Worm (Caenorhabditis elegans) whole organism, late embryonic: ENCODE results near the gene nol-6.

ENCODE experiments used
- F13H6.1 ChIP-seq: sonication (generic microtip); optimal IDR thresholded peaks from 2 replicates; lab custom pipeline; 2016; ENCODE audit warnings: missing genetic modification characterization, missing compliant biosample characterization
- K09A11.1 ChIP-seq: sonication (generic microtip); optimal IDR thresholded peaks from 2 replicates; lab custom pipeline; 2017; ENCODE audit warnings: antibody characterized with exemption, mild to moderate bottlenecking, missing genetic modification characterization, missing compliant biosample characterization; ENCODE audit not compliant: insufficient read depth
- Y22D7AL.16 ChIP-seq: sonication (generic microtip); optimal IDR thresholded peaks from 2 replicates; lab custom pipeline; 2016; ENCODE audit warnings: missing genetic modification characterization, missing compliant biosample characterization
- ama-1 ChIP-seq: fragments of 150-350 bp; optimal IDR thresholded peaks from 2 replicates; lab custom pipeline; 2014
- ceh-14 ChIP-seq: sonication (generic microtip); optimal IDR thresholded peaks from 2 replicates; lab custom pipeline; 2016; ENCODE audit warnings: missing genotype, missing genetic modification characterization, missing compliant biosample characterization
- ceh-22 ChIP-seq: sonication (generic microtip); optimal IDR thresholded peaks from 2 replicates; lab custom pipeline; 2017; ENCODE audit warnings: missing biosample characterization, missing genetic modification characterization
- ceh-24 ChIP-seq: sonication (generic microtip); optimal IDR thresholded peaks from 2 replicates; lab custom pipeline; 2016; ENCODE audit warnings: mild to moderate bottlenecking, missing genetic modification characterization, missing compliant biosample characterization
- ceh-30 ChIP-seq: fragments of 150-350 bp; optimal IDR thresholded peaks from 2 replicates; lab custom pipeline; 2014; ENCODE audit warnings: missing biosample characterization, missing genetic modification characterization
- ceh-31 ChIP-seq: sonication (generic microtip); optimal IDR thresholded peaks from 2 replicates; lab custom pipeline; 2016; ENCODE audit warnings: missing genetic modification characterization, missing compliant biosample characterization
- ceh-45 ChIP-seq: fragments of 200-800 bp; sonication (Bioruptor generic); IDR thresholded peaks from 2 replicates; pipeline ENCODE4 v1.3.6; 2022; ENCODE audit warnings: missing genetic modification reagents, missing genetic modification characterization, missing compliant biosample characterization
- ceh-48 ChIP-seq: sonication (generic microtip); optimal IDR thresholded peaks from 2 replicates; lab custom pipeline; 2016; ENCODE audit warnings: missing genetic modification characterization, inconsistent platforms, missing compliant biosample characterization
- dmd-4 ChIP-seq: sonication (generic microtip); optimal IDR thresholded peaks from 2 replicates; lab custom pipeline; 2016; ENCODE audit warnings: borderline replicate concordance, missing genetic modification characterization, missing compliant biosample characterization
- elt-2 ChIP-seq: sonication (generic microtip); optimal IDR thresholded peaks from 2 replicates; lab custom pipeline; 2016; ENCODE audit warnings: missing genetic modification reagents, missing genetic modification characterization, missing compliant biosample characterization
- elt-4 ChIP-seq: sonication (generic microtip); optimal IDR thresholded peaks from 2 replicates; lab custom pipeline; 2016; ENCODE audit warnings: missing genetic modification characterization, missing compliant biosample characterization
- ets-4 ChIP-seq: sonication (generic microtip); optimal IDR thresholded peaks from 2 replicates; lab custom pipeline; 2016; ENCODE audit warnings: missing genetic modification characterization, missing compliant biosample characterization
- fax-1 ChIP-seq: sonication (generic microtip); optimal IDR thresholded peaks from 2 replicates; lab custom pipeline; 2016; ENCODE audit warnings: missing genotype, missing genetic modification characterization, missing compliant biosample characterization
- fkh-10 ChIP-seq: fragments of 150-350 bp; optimal IDR thresholded peaks from 2 replicates; lab custom pipeline; 2014; ENCODE audit warnings: missing biosample characterization, missing genetic modification reagents, missing genetic modification characterization
- hlh-13 ChIP-seq: fragments of 200-800 bp; sonication (Bioruptor generic); optimal IDR thresholded peaks from 2 replicates; lab custom pipeline; 2018; ENCODE audit warnings: mild to moderate bottlenecking, missing genetic modification characterization, missing compliant biosample characterization
- hlh-15 ChIP-seq: sonication (generic microtip); optimal IDR thresholded peaks from 2 replicates; lab custom pipeline; 2016; ENCODE audit warnings: missing genetic modification characterization, missing compliant biosample characterization
- hlh-6 ChIP-seq: sonication (generic microtip); optimal IDR thresholded peaks from 2 replicates; lab custom pipeline; 2016; ENCODE audit warnings: missing genotype, missing genetic modification characterization, missing compliant biosample characterization
- hlh-8 ChIP-seq: sonication (generic microtip); optimal IDR thresholded peaks from 2 replicates; lab custom pipeline; 2016; ENCODE audit warnings: missing genotype, missing genetic modification characterization, missing compliant biosample characterization
- lin-11 ChIP-seq: fragments of 200-800 bp; sonication (Bioruptor generic); optimal IDR thresholded peaks from 2 replicates; lab custom pipeline; 2018; ENCODE audit warnings: mild to moderate bottlenecking, missing genetic modification characterization, missing compliant biosample characterization
- madf-2 ChIP-seq: sonication (generic microtip); optimal IDR thresholded peaks from 2 replicates; lab custom pipeline; 2017; ENCODE audit warnings: missing genetic modification characterization, missing compliant biosample characterization
- mec-3 ChIP-seq: sonication (generic microtip); optimal IDR thresholded peaks from 2 replicates; lab custom pipeline; 2016; ENCODE audit warnings: borderline replicate concordance, missing genetic modification characterization, missing compliant biosample characterization
- nhr-11 ChIP-seq: fragments of 150-350 bp; optimal IDR thresholded peaks from 2 replicates; lab custom pipeline; 2014; ENCODE audit warnings: missing biosample characterization, missing genetic modification characterization
- nhr-232 ChIP-seq: sonication (generic microtip); optimal IDR thresholded peaks from 2 replicates; lab custom pipeline; 2016; ENCODE audit warnings: missing genetic modification characterization, missing compliant biosample characterization
- odd-2 ChIP-seq: sonication (generic microtip); optimal IDR thresholded peaks from 2 replicates; lab custom pipeline; 2017; ENCODE audit warnings: antibody characterized with exemption, mild to moderate bottlenecking, missing genetic modification characterization, missing compliant biosample characterization
- pax-1 ChIP-seq: fragments of 150-350 bp; optimal IDR thresholded peaks from 2 replicates; lab custom pipeline; 2014; ENCODE audit warnings: missing biosample characterization, missing genetic modification characterization
- pha-2 ChIP-seq: sonication (generic microtip); optimal IDR thresholded peaks from 2 replicates; lab custom pipeline; 2017; ENCODE audit warnings: mild to moderate bottlenecking, missing genetic modification characterization, missing compliant biosample characterization
- pqm-1 ChIP-seq: sonication (generic microtip); optimal IDR thresholded peaks from 2 replicates; lab custom pipeline; 2016; ENCODE audit warnings: missing genetic modification characterization, missing compliant biosample characterization
- sox-2 ChIP-seq: fragments of 200-800 bp; sonication (Bioruptor generic); IDR thresholded peaks from 2 replicates; pipeline ENCODE4 v1.3.6; 2022; ENCODE audit warnings: missing genetic modification reagents, missing genetic modification characterization, missing compliant biosample characterization
- tbx-2 ChIP-seq: sonication (generic microtip); optimal IDR thresholded peaks from 2 replicates; lab custom pipeline; 2016; ENCODE audit warnings: missing genetic modification characterization, missing compliant biosample characterization
- ttx-3 ChIP-seq: sonication (generic microtip); optimal IDR thresholded peaks from 2 replicates; lab custom pipeline; 2016; ENCODE audit warnings: missing genetic modification reagents, missing genetic modification characterization, missing compliant biosample characterization
- unc-3 ChIP-seq, 2 experiments: fragments of 200-800 bp in 1 of 2; sonication (Bioruptor generic) in 1 of 2; sonication (generic microtip) in 1 of 2; conservative IDR thresholded peaks in 1 of 2; optimal IDR thresholded peaks in 1 of 2; 2 replicates each; pipeline versions ENCODE4 v1.3.6 to Lab custom; 2016 to 2022; ENCODE audit warnings: missing compliant biosample characterization in 2 of 2, missing genetic modification characterization in 2 of 2, missing genetic modification reagents in 1 of 2
- unc-42 ChIP-seq: sonication (generic microtip); optimal IDR thresholded peaks from 2 replicates; lab custom pipeline; 2016; ENCODE audit warnings: missing genotype, missing genetic modification characterization, missing compliant biosample characterization
- unc-86 ChIP-seq: sonication (generic microtip); optimal IDR thresholded peaks from 2 replicates; lab custom pipeline; 2016; ENCODE audit warnings: missing genetic modification characterization, missing compliant biosample characterization
- zip-5 ChIP-seq: sonication (generic microtip); optimal IDR thresholded peaks from 2 replicates; lab custom pipeline; 2016; ENCODE audit warnings: missing genetic modification characterization, missing compliant biosample characterization
- ztf-16 ChIP-seq: sonication (generic microtip); optimal IDR thresholded peaks from 2 replicates; lab custom pipeline; 2017; ENCODE audit warnings: missing genetic modification characterization, missing compliant biosample characterization

nol-6 gene

DNA sequence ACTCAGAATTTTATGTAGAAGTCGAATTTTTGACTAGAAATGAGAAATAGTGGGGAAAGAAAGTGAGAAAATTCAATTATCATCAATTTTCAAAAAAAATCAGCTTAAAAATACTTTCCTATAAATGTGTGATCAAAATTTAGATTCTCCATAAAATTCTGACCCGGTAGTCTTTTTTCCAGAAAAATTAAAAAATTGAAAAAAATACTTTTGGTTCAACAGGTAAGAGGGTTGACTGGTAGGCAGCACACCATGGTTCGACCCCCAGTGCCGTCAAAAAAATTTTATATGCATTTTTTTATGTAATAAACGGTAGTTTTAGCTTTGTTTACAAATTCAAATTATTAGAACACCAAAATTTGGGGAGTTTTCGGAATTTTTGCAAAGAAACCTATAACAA, 40.0 kb upstream of the nol-6 start:
- TF ChIP-seq unc-86 (tag; lab: Kevin White, UChicago) (no peak), ztf-16 (tag; lab: Kevin White, UChicago) (no peak), odd-2 (tag; lab: Kevin White, UChicago) (no peak), nhr-11 (no peak), ceh-48 (tag; lab: Kevin White, UChicago) (no peak), madf-2 (tag; lab: Kevin White, UChicago) (no peak), hlh-8 (no peak), elt-4 (no peak), ceh-45 (GFP tag; lab: Robert Waterston, UW) (no peak), ceh-30 (tag; lab: Kevin White, UChicago) (no peak), pqm-1 (no peak), tbx-2 (tag; lab: Kevin White, UChicago) (no peak), pha-2 (tag; lab: Kevin White, UChicago) (no peak), unc-42 (tag; lab: Kevin White, UChicago) (no peak), ceh-14 (tag; lab: Kevin White, UChicago) (no peak), ama-1 (lab: Kevin White, UChicago) (no peak), K09A11.1 (tag; lab: Kevin White, UChicago) (no peak), nhr-232 (tag; lab: Kevin White, UChicago) (no peak)

DNA sequence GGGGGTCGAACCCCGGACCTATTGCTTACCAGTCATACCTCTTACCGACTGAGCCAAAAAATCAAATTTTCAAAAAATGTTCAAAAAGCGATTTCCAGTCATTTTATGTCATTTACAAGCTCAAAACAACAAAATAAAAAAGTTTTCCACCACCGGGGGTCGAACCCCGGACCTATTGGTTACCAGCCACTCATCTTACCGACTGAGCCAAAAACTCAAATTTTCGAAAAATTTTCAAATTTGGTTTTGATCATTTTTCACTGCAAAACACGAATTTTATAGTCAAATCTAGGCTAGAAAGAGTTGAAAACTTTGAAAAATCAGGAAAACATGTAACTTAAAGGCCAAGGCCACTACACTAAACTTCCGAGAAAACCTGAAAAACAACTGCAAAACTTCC, 38.7 kb upstream of the nol-6 start:
- TF ChIP-seq F13H6.1 (no peak), zip-5 (tag; lab: Kevin White, UChicago) (no peak), fax-1 (tag; lab: Kevin White, UChicago) (no peak), odd-2 (tag; lab: Kevin White, UChicago) (no peak), hlh-6 (tag; lab: Kevin White, UChicago) (no peak), elt-2 (tag; lab: Kevin White, UChicago) (no peak), lin-11 (tag; lab: Kevin White, UChicago) (no peak), nhr-232 (tag; lab: Kevin White, UChicago) (no peak), ttx-3 (tag; lab: Kevin White, UChicago) (no peak)
- TF ChIP-seq, all 69 proteins: peak for 0

DNA sequence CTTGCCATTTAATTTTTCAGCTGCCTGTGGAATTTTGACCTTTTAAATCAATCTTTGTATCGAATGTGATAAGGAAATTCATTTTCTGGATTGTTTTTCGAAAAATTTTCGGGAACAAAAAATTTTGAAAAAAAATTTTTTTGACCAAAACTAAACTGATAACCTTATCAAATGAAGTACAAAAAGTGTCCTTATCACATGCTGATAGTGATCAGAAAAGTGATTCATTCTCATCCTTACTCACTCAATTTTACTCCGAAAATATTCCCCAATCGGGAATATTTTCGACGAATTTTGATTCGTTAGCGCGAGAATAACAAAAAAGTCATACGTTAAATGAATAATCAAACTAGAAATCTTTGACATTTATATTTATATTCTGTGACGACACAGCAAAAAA, 38.0 kb upstream of the nol-6 start:
- TF ChIP-seq nhr-11 (no peak), ceh-24 (tag; lab: Kevin White, UChicago) (no peak), elt-2 (tag; lab: Kevin White, UChicago) (peak; percentile 85), hlh-13 (GFP tag; lab: Kevin White, UChicago) (no peak), pax-1 (tag; lab: Kevin White, UChicago) (no peak)

DNA sequence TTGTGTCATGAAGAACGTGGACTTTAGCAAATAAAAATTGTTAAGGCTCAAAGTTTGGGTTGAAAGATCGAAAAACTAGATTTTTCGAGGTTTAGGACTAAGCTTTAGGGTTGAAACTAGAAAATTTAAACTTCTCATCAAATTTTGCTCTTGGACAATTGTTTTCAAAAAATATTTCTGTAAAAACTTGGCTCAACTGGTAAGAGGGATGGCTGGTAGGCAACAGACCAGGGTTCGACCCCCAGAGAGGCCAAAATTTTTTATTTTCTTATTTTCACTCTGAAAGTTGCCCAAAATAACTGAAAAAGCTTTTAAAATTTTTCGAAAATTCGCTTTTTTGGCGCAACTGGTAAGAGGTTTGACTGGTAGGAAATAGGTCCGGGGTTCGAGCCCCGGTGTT, 37.5 kb upstream of the nol-6 start:
- TF ChIP-seq pqm-1 (no peak), ceh-48 (tag; lab: Kevin White, UChicago) (no peak), ceh-22 (no peak), ceh-14 (tag; lab: Kevin White, UChicago) (no peak), nhr-11 (no peak), ama-1 (lab: Kevin White, UChicago) (no peak)
- TF ChIP-seq, all 69 proteins: peak for 0

DNA sequence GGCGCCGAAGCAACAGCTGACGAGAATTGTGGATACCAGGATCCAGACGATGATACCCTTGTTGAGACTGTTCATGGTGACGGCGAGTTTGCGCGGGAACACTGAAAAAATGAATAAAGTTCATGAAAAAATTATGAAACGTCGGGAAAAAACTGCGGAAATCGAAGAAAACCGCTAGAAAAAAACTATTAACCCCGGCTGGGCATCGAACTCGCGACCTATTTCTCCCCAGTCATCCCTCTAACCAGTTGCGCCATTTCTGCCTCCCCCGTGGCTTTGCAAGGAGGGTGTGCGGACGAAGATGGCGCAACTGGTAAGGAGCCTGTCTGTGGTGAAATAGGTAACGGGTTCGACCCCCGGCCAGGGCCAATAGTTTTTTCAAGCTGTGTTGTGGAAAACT, 36.2 kb upstream of the nol-6 start, which contains the start of gene H17B01.5:
Gene H17B01.5 (minus strand): TSS at position 101 of the 400 bp plus-strand sequence.
- no peak for TF ChIP-seq fax-1 (tag; lab: Kevin White, UChicago)
- TF ChIP-seq mec-3: no peak
- TF ChIP-seq unc-3 (GFP tag; conservative IDR thresholded peaks at IDR 0.05; lab: Robert Waterston, UW): no peak
- TF ChIP-seq unc-3 (tag; optimal IDR thresholded peaks at IDR 0.05; lab: Kevin White, UChicago): no peak
- TF ChIP-seq unc-86 (tag; lab: Kevin White, UChicago): no peak
- no peak for TF ChIP-seq Y22D7AL.16

DNA sequence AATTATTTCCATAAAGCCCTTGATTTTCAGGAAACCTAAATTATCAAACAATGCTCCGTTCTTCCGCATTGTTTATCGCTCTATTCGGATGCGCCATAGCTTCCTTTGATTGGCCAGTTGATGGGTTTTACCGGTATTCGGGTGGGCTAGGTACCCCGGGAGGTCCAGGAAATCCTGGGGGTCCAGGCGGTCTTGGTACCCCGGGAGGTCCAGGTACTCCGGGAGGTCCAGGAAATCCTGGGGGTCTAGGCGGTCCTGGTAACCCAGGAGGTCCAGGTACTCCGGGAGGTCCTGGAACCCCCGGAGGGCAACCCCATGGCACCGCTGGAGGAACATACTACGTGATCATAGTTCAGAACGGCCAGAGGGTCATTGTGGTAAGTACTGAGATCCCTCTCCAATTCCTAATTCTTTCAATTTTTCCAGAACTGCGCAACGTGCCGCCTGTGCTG, 33.2 kb upstream of the nol-6 start, which contains the start of gene H17B01.2:
Gene H17B01.2 (plus strand): TSS at position 51 of the 452 bp plus-strand sequence.
- TF ChIP-seq mec-3 (no peak), hlh-15 (tag; lab: Kevin White, UChicago) (no peak), dmd-4 (tag; lab: Kevin White, UChicago) (no peak), ztf-16 (tag; lab: Kevin White, UChicago) (no peak), ets-4 (tag; lab: Kevin White, UChicago) (no peak), pqm-1 (no peak), ceh-31 (no peak), lin-11 (tag; lab: Kevin White, UChicago) (no peak), fkh-10 (GFP tag; lab: Kevin White, UChicago) (no peak), ceh-14 (tag; lab: Kevin White, UChicago) (no peak), unc-3 (GFP tag; conservative IDR thresholded peaks at IDR 0.05; lab: Robert Waterston, UW) (no peak), unc-3 (tag; optimal IDR thresholded peaks at IDR 0.05; lab: Kevin White, UChicago) (no peak), hlh-6 (tag; lab: Kevin White, UChicago) (no peak), elt-4 (no peak), sox-2 (GFP tag; lab: Robert Waterston, UW) (no peak), nhr-11 (no peak), ama-1 (lab: Kevin White, UChicago) (no peak)
